Fruit fly (Drosophila melanogaster) whole organism, wandering third instar larva: ENCODE measurements around the gene ttm50.

ENCODE experiments used
- CG32264 ChIP-seq: fragments of 200-800 bp; sonication (Bioruptor generic); optimal IDR thresholded peaks from 2 replicates; lab custom pipeline; 2016; ENCODE audit warnings: missing biosample characterization, missing genetic modification characterization
- CG9705 ChIP-seq: fragments of 200-800 bp; sonication (Bioruptor generic); optimal IDR thresholded peaks from 2 replicates; lab custom pipeline; 2018; ENCODE audit warnings: missing biosample characterization, mild to moderate bottlenecking, missing genetic modification characterization
- CrebA ChIP-seq: fragments of 200-800 bp; sonication (Bioruptor generic); optimal IDR thresholded peaks from 2 replicates; lab custom pipeline; 2016; ENCODE audit warnings: missing biosample characterization, mild to moderate bottlenecking, missing genetic modification characterization, borderline replicate concordance
- Dif ChIP-seq: fragments of 200-275, 200-300 bp; sonication (Bioruptor generic); optimal IDR thresholded peaks from 2 replicates; lab custom pipeline; 2018; ENCODE audit warnings: missing biosample characterization, missing genetic modification characterization; ENCODE audit not compliant: partially characterized antibody
- GATAd ChIP-seq: sonication (Bioruptor generic); optimal IDR thresholded peaks from 2 replicates; lab custom pipeline; 2016; ENCODE audit warnings: missing biosample characterization, missing genetic modification characterization
- Hr78 ChIP-seq: fragments of >200 bp; optimal IDR thresholded peaks from 2 replicates; lab custom pipeline; 2017; ENCODE audit warnings: missing biosample characterization, missing genetic modification characterization
- Hr83 ChIP-seq: fragments of 200-300 bp; sonication (Bioruptor generic); optimal IDR thresholded peaks from 2 replicates; lab custom pipeline; 2016; ENCODE audit warnings: missing biosample characterization, mild to moderate bottlenecking, missing genetic modification characterization, moderate library complexity; ENCODE audit not compliant: poor library complexity, severe bottlenecking
- Myc ChIP-seq: fragments of >200 bp; optimal IDR thresholded peaks from 2 replicates; lab custom pipeline; 2017
- N ChIP-seq: fragments of >200 bp; optimal IDR thresholded peaks from 2 replicates; lab custom pipeline; 2018; ENCODE audit warnings: missing biosample characterization, missing external identifiers, missing genetic modification characterization
- Sp1 ChIP-seq: fragments of 200-800 bp; sonication (Bioruptor generic); optimal IDR thresholded peaks from 3 replicates; lab custom pipeline; 2019; ENCODE audit warnings: missing biosample characterization, mild to moderate bottlenecking, missing genetic modification characterization, moderate library complexity
- br ChIP-seq: fragments of 200-800 bp; sonication (Bioruptor generic); optimal IDR thresholded peaks from 2 replicates; lab custom pipeline; 2016; ENCODE audit warnings: missing biosample characterization, missing genetic modification characterization
- dmrt93B ChIP-seq: fragments of 200-800 bp; sonication (Bioruptor generic); optimal IDR thresholded peaks from 2 replicates; lab custom pipeline; 2018; ENCODE audit warnings: missing biosample characterization, mild to moderate bottlenecking, missing genetic modification characterization
- ey ChIP-seq: fragments of 200-800 bp; sonication (Bioruptor generic); optimal IDR thresholded peaks from 2 replicates; lab custom pipeline; 2016; ENCODE audit warnings: missing biosample characterization, missing genetic modification characterization
- foxo ChIP-seq, 2 experiments: fragments of 200-800 bp; sonication (Bioruptor generic); optimal IDR thresholded peaks; 2 replicates in 1 of 2; 3 replicates in 1 of 2; lab custom pipeline; 2016 to 2017; ENCODE audit warnings: missing biosample characterization in 2 of 2, missing genetic modification characterization in 2 of 2
- pan ChIP-seq: fragments of >200 bp; optimal IDR thresholded peaks from 2 replicates; lab custom pipeline; 2017
- rgr ChIP-seq: fragments of 200-800 bp; sonication (Bioruptor generic); optimal IDR thresholded peaks from 3 replicates; lab custom pipeline; 2016; ENCODE audit warnings: missing biosample characterization, mild to moderate bottlenecking, missing genetic modification characterization
- tai ChIP-seq: sonication (Bioruptor generic); optimal IDR thresholded peaks from 2 replicates; lab custom pipeline; 2016; ENCODE audit warnings: missing biosample characterization, missing genetic modification characterization
- usp ChIP-seq: fragments of >200 bp; optimal IDR thresholded peaks from 2 replicates; lab custom pipeline; 2017; ENCODE audit warnings: missing biosample characterization, missing genetic modification characterization

The ttm50 gene

dm6 chrX:2681601-2682000, 50.4 kb downstream of the ttm50 start, which contains the start of gene HLH3B:
HLH3B (minus strand) TSS chrX:2681723.
- no peak for TF ChIP-seq CrebA
- no peak for TF ChIP-seq Hr78
- no peak for TF ChIP-seq Myc (lab: Kevin White, UChicago)
- no peak for TF ChIP-seq Dif (GFP tag; lab: Kevin White, UChicago)
- TF ChIP-seq pan (lab: Kevin White, UChicago) = no peak
- TF ChIP-seq dmrt93B = no peak
- no peak for TF ChIP-seq Sp1 (GFP tag; lab: Kevin White, UChicago)
- no peak for TF ChIP-seq N (GFP tag; lab: Kevin White, UChicago)
- no peak for TF ChIP-seq GATAd (GFP tag; lab: Kevin White, UChicago)
- TF ChIP-seq CG9705 (GFP tag; lab: Kevin White, UChicago) = no peak
- TF ChIP-seq usp (GFP tag; lab: Kevin White, UChicago) = no peak
- no peak for TF ChIP-seq foxo (GFP tag; optimal IDR thresholded peaks at IDR 0.05; lab: Kevin White, UChicago)
- no peak for TF ChIP-seq br
- no peak for TF ChIP-seq CG32264
- no peak for TF ChIP-seq tai (GFP tag; lab: Kevin White, UChicago)
- no peak for TF ChIP-seq Hr83 (GFP tag; lab: Kevin White, UChicago)
- TF ChIP-seq ey = no peak
- TF ChIP-seq rgr = no peak
